Worm (Caenorhabditis elegans): ENCODE results near the gene C46F11.4.

DNA sequence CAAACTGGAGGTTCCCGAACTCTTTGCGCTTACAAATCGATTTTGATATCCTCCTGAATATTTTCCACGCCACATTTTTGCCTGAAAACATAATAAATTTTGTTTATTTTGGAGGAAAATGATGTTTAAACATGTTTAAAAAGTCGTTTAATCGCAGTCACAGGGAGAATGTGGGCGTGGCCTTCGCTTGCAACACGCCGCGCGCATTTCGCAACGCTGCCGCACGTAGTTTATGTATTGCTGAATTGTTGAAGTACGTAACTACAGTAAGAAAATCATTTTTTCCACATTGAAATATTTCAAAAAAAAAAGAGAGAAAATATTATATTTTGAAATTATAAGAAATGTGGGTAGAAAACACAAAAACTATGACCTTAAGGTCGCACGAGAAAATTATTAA is at the start of gene C46F11.4:
- TF ChIP-seq Y55F3AM.14 (GFP tag; optimal IDR thresholded peaks at IDR 0.05) (no peak), dmd-4 (tag; optimal IDR thresholded peaks at IDR 0.05) (no peak), egl-27 (tag; optimal IDR thresholded peaks at IDR 0.05) (no peak), nhr-6 (tag; optimal IDR thresholded peaks at IDR 0.05) (no peak), sma-9 (GFP tag; optimal IDR thresholded peaks at IDR 0.05) (no peak), sma-9 (tag; optimal IDR thresholded peaks at IDR 0.05) (no peak), C34F6.9 (tag; optimal IDR thresholded peaks at IDR 0.05) (peak; percentile 30), lin-39 (tag; optimal IDR thresholded peaks at IDR 0.05) (no peak), sma-3 (GFP tag; optimal IDR thresholded peaks at IDR 0.05) (peak; percentile 47), aly-2 (tag; optimal IDR thresholded peaks at IDR 0.05) (no peak)
